In the genomic region with DNA sequence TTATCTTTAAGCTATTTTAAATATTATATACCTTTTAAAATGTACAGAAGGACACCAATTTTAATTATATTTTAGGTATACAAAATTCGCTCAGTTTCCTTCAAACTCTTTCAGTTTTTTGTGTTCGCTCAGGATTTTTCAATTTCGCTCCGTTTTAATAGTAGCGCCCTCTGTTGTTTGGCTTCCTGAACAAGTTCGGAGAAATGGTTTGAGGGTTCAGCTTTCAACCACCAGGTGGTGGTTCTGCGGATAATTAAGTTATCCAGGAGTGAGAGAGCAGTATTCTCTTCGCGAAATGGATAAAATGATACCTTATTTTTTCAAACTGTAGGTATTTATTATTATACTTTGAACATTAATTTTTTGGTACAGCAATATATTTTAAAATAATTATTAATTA, we compare ENCODE assay signal across 1 fruit fly cellular context.
TF ChIP-seq lines count a peak whose summit lies in the region.

No protein-coding gene starts in this region.

TF ChIP-seq in whole organism, embryonic, 481 proteins besides CTCF, POLR2A, EP300 and RAD21 (continued from another document and continues in another):
- peak; percentile 30; the same call in 1 of the 3 replicates for TF ChIP-seq ken (GFP tag; IDR thresholded peaks at IDR 0.05; lab: Robert Waterston, UW)
- peak; percentile 88 for TF ChIP-seq MTF-1 (GFP tag; optimal IDR thresholded peaks at IDR 0.05; lab: Kevin White, UChicago; ENCODE audit: borderline replicate concordance)
- peak; percentile 86 for TF ChIP-seq ac (GFP tag; optimal IDR thresholded peaks at IDR 0.05; lab: Kevin White, UChicago)
- TF ChIP-seq hkb (optimal IDR thresholded peaks at IDR 0.05; lab: Kevin White, UChicago) = no peak
- TF ChIP-seq hkb (GFP tag; IDR thresholded peaks at IDR 0.05; lab: Robert Waterston, UW) = no peak
- 0 out of 3 replicates have a peak, but pooled peaks have one; percentile 27 for TF ChIP-seq CG11456 (GFP tag; IDR thresholded peaks at IDR 0.05; lab: Robert Waterston, UW)
- no peak for TF ChIP-seq Elba2 (GFP tag; optimal IDR thresholded peaks at IDR 0.05; lab: Kevin White, UChicago)
- peak; percentile 9 for TF ChIP-seq CG4617 (GFP tag; optimal IDR thresholded peaks at IDR 0.05; lab: Kevin White, UChicago; ENCODE audit: borderline replicate concordance)
- peak; percentile 77 for TF ChIP-seq ara (GFP tag; IDR thresholded peaks at IDR 0.05; lab: Robert Waterston, UW)
- TF ChIP-seq tio (GFP tag; optimal IDR thresholded peaks at IDR 0.05; lab: Kevin White, UChicago) = peak; percentile 47
- no peak for TF ChIP-seq CG6272 (GFP tag; IDR thresholded peaks at IDR 0.05; lab: Robert Waterston, UW)
- TF ChIP-seq CG6854 (GFP tag; optimal IDR thresholded peaks at IDR 0.05; lab: Kevin White, UChicago) = peak; percentile 63
- TF ChIP-seq bab2 (GFP tag; optimal IDR thresholded peaks at IDR 0.05; lab: Kevin White, UChicago) = no peak
- TF ChIP-seq CG11696 (GFP tag; IDR thresholded peaks at IDR 0.05; lab: Robert Waterston, UW) = no peak
- no peak for TF ChIP-seq danr (GFP tag; IDR thresholded peaks at IDR 0.05; lab: Robert Waterston, UW)
- TF ChIP-seq CG7357 (GFP tag; IDR thresholded peaks at IDR 0.05; lab: Robert Waterston, UW) = no peak
- TF ChIP-seq CG32767 (GFP tag; IDR thresholded peaks at IDR 0.05; lab: Robert Waterston, UW) = no peak
- TF ChIP-seq jumu (GFP tag; optimal IDR thresholded peaks at IDR 0.05; lab: Kevin White, UChicago) = peak; percentile 1
- no peak for TF ChIP-seq B-H2 (GFP tag; optimal IDR thresholded peaks at IDR 0.05; lab: Kevin White, UChicago)
- TF ChIP-seq CG1603 (tag; optimal IDR thresholded peaks at IDR 0.05; lab: Kevin White, UChicago) = peak; percentile 74
- no peak for TF ChIP-seq Abd-B (GFP tag; optimal IDR thresholded peaks at IDR 0.05; lab: Kevin White, UChicago)
- TF ChIP-seq unc-4 (GFP tag; IDR thresholded peaks at IDR 0.05; lab: Robert Waterston, UW; ENCODE audit: partially characterized antibody) = no peak
- no peak; the same call in 1 of the 2 replicates for TF ChIP-seq CG4730 (GFP tag; IDR thresholded peaks at IDR 0.05; lab: Robert Waterston, UW)
- TF ChIP-seq NC2β (GFP tag; optimal IDR thresholded peaks at IDR 0.05; lab: Kevin White, UChicago) = peak; percentile 78
- no peak for TF ChIP-seq B-H1 (GFP tag; IDR thresholded peaks at IDR 0.05; lab: Robert Waterston, UW)
- TF ChIP-seq bsh (GFP tag; optimal IDR thresholded peaks at IDR 0.05; lab: Kevin White, UChicago) = no peak
- peak; percentile 37 for TF ChIP-seq CG12744 (GFP tag; optimal IDR thresholded peaks at IDR 0.05; lab: Kevin White, UChicago)
- TF ChIP-seq Mad (GFP tag; optimal IDR thresholded peaks at IDR 0.05; lab: Kevin White, UChicago) = peak; percentile 53
- TF ChIP-seq Atf3 (GFP tag; optimal IDR thresholded peaks at IDR 0.05; lab: Kevin White, UChicago) = peak; percentile 66
- TF ChIP-seq sim (GFP tag; IDR thresholded peaks at IDR 0.05; lab: Robert Waterston, UW) = peak; percentile 52; the same call in 1 of the 2 replicates
- TF ChIP-seq CG16779 (GFP tag; IDR thresholded peaks at IDR 0.05; lab: Robert Waterston, UW) = no peak
- peak; percentile 67 for TF ChIP-seq eyg (GFP tag; optimal IDR thresholded peaks at IDR 0.05; lab: Kevin White, UChicago)
- peak; percentile 72 for TF ChIP-seq Hsf (GFP tag; optimal IDR thresholded peaks at IDR 0.05; lab: Kevin White, UChicago)
- no peak for TF ChIP-seq jigr1 (GFP tag; IDR thresholded peaks at IDR 0.05; lab: Robert Waterston, UW)
- TF ChIP-seq Ravus (GFP tag; IDR thresholded peaks at IDR 0.05; lab: Robert Waterston, UW) = no peak
- no peak for TF ChIP-seq bowl (GFP tag; IDR thresholded peaks at IDR 0.05; lab: Robert Waterston, UW)
- TF ChIP-seq Dip3 (GFP tag; optimal IDR thresholded peaks at IDR 0.05; lab: Kevin White, UChicago) = no peak
- TF ChIP-seq cwo (GFP tag; optimal IDR thresholded peaks at IDR 0.05; lab: Kevin White, UChicago) = no peak
- TF ChIP-seq CG1832 (GFP tag; optimal IDR thresholded peaks at IDR 0.05; lab: Kevin White, UChicago) = no peak
- TF ChIP-seq CkIIα-i1 (GFP tag; IDR thresholded peaks at IDR 0.05; lab: Robert Waterston, UW) = no peak
- TF ChIP-seq CG12071 (GFP tag; optimal IDR thresholded peaks at IDR 0.05; lab: Kevin White, UChicago) = peak; percentile 82
- TF ChIP-seq CG9609 (GFP tag; optimal IDR thresholded peaks at IDR 0.05; lab: Kevin White, UChicago) = peak; percentile 37
- TF ChIP-seq hth (optimal IDR thresholded peaks at IDR 0.05; lab: Kevin White, UChicago) = no peak
- TF ChIP-seq Tbp (GFP tag; optimal IDR thresholded peaks at IDR 0.05; lab: Kevin White, UChicago) = no peak
- TF ChIP-seq Aef1 (GFP tag; IDR thresholded peaks at IDR 0.05; lab: Robert Waterston, UW) = no peak
- TF ChIP-seq ftz-f1 (GFP tag; optimal IDR thresholded peaks at IDR 0.05; lab: Kevin White, UChicago) = no peak
- no peak for TF ChIP-seq Neu2 (GFP tag; optimal IDR thresholded peaks at IDR 0.05; lab: Kevin White, UChicago; ENCODE audit: borderline replicate concordance)
- TF ChIP-seq CG33213 (GFP tag; optimal IDR thresholded peaks at IDR 0.05; lab: Kevin White, UChicago) = peak; percentile 76
- TF ChIP-seq sens (GFP tag; lab: Kevin White, UChicago) = peak; percentile 92
- peak; percentile 8 for TF ChIP-seq p53 (GFP tag; optimal IDR thresholded peaks at IDR 0.05; lab: Kevin White, UChicago)
- TF ChIP-seq Doc2 (GFP tag; IDR thresholded peaks at IDR 0.05; lab: Robert Waterston, UW) = no peak
- TF ChIP-seq yki (optimal IDR thresholded peaks at IDR 0.05; lab: Kevin White, UChicago) = no peak
- peak; percentile 83 for TF ChIP-seq sqz (GFP tag; optimal IDR thresholded peaks at IDR 0.05; lab: Kevin White, UChicago)
- no peak; the same call in 2 of the 3 replicates for TF ChIP-seq croc (GFP tag; conservative IDR thresholded peaks at IDR 0.05; lab: Robert Waterston, UW)
- TF ChIP-seq Camta (GFP tag; optimal IDR thresholded peaks at IDR 0.05; lab: Kevin White, UChicago) = peak; percentile 3
- no peak for TF ChIP-seq Fer3 (tag; optimal IDR thresholded peaks at IDR 0.05; lab: Kevin White, UChicago)
- peak; percentile 27 for TF ChIP-seq dm (GFP tag; optimal IDR thresholded peaks at IDR 0.05; lab: Kevin White, UChicago)
- peak; percentile 2 for TF ChIP-seq NC2α (GFP tag; optimal IDR thresholded peaks at IDR 0.05; lab: Kevin White, UChicago)
- TF ChIP-seq chn (GFP tag; optimal IDR thresholded peaks at IDR 0.05; lab: Kevin White, UChicago) = peak; percentile 73
- TF ChIP-seq lov (optimal IDR thresholded peaks at IDR 0.05; lab: Kevin White, UChicago) = no peak
- peak; percentile 76; the same call in 2 of the 3 replicates for TF ChIP-seq lov (GFP tag; IDR thresholded peaks at IDR 0.05; lab: Robert Waterston, UW)
- TF ChIP-seq btn (GFP tag; optimal IDR thresholded peaks at IDR 0.05; lab: Kevin White, UChicago) = peak; percentile 56
- TF ChIP-seq slou (GFP tag; optimal IDR thresholded peaks at IDR 0.05; lab: Kevin White, UChicago) = peak; percentile 18
- TF ChIP-seq TFAM (GFP tag; optimal IDR thresholded peaks at IDR 0.05; lab: Kevin White, UChicago) = peak; percentile 31
- peak; percentile 72 for TF ChIP-seq Sox100B (GFP tag; optimal IDR thresholded peaks at IDR 0.05; lab: Kevin White, UChicago)
- TF ChIP-seq lbe (GFP tag; optimal IDR thresholded peaks at IDR 0.05; lab: Kevin White, UChicago) = no peak
- TF ChIP-seq Sin3A (optimal IDR thresholded peaks at IDR 0.05; lab: Kevin White, UChicago) = no peak
- TF ChIP-seq Atf-2 (GFP tag; optimal IDR thresholded peaks at IDR 0.05; lab: Kevin White, UChicago) = peak; percentile 47
- no peak for TF ChIP-seq Hr39 (optimal IDR thresholded peaks at IDR 0.05; lab: Kevin White, UChicago)
- TF ChIP-seq Dip2 (GFP tag; IDR thresholded peaks at IDR 0.05; lab: Robert Waterston, UW) = no peak
- no peak for TF ChIP-seq CG11093 (GFP tag; IDR thresholded peaks at IDR 0.05; lab: Robert Waterston, UW)
- TF ChIP-seq CG4424 (GFP tag; optimal IDR thresholded peaks at IDR 0.05; lab: Kevin White, UChicago) = peak; percentile 83
- peak; percentile 68 for TF ChIP-seq sens-2 (GFP tag; IDR thresholded peaks at IDR 0.05; lab: Robert Waterston, UW)
- peak; percentile 52 for TF ChIP-seq CrebB (tag; optimal IDR thresholded peaks at IDR 0.05; lab: Kevin White, UChicago)
- peak; percentile 50 for TF ChIP-seq CG2116 (GFP tag; optimal IDR thresholded peaks at IDR 0.05; lab: Kevin White, UChicago)
- peak; percentile 53 for TF ChIP-seq CG16863 (GFP tag; optimal IDR thresholded peaks at IDR 0.05; lab: Kevin White, UChicago)
- peak; percentile 54 for TF ChIP-seq Hand (GFP tag; optimal IDR thresholded peaks at IDR 0.05; lab: Kevin White, UChicago)
- peak; percentile 68 for TF ChIP-seq CG11723 (GFP tag; optimal IDR thresholded peaks at IDR 0.05; lab: Kevin White, UChicago)
- TF ChIP-seq tna (GFP tag; IDR thresholded peaks at IDR 0.05; lab: Robert Waterston, UW; ENCODE audit: partially characterized antibody) = no peak
- no peak for TF ChIP-seq pan (optimal IDR thresholded peaks at IDR 0.05; lab: Kevin White, UChicago)
- TF ChIP-seq pan (GFP tag; optimal IDR thresholded peaks at IDR 0.05 in 1 of 2, IDR thresholded peaks at IDR 0.05 in 1 of 2) = peak in 1 of 2 experiments; percentile 26
- no peak for TF ChIP-seq fd3F (GFP tag; optimal IDR thresholded peaks at IDR 0.05; lab: Kevin White, UChicago)
- peak; percentile 82 for TF ChIP-seq onecut (GFP tag; IDR thresholded peaks at IDR 0.05; lab: Robert Waterston, UW)
- TF ChIP-seq CG18476 (GFP tag; optimal IDR thresholded peaks at IDR 0.05; lab: Kevin White, UChicago) = peak; percentile 32
- no peak for TF ChIP-seq Deaf1 (tag; optimal IDR thresholded peaks at IDR 0.05; lab: Kevin White, UChicago)
- peak; percentile 64 for TF ChIP-seq CG13775 (GFP tag; optimal IDR thresholded peaks at IDR 0.05; lab: Kevin White, UChicago)
- TF ChIP-seq CG6791 (GFP tag; IDR thresholded peaks at IDR 0.05; lab: Robert Waterston, UW; ENCODE audit: partially characterized antibody) = no peak
- peak; percentile 45 for TF ChIP-seq Fer2 (tag; optimal IDR thresholded peaks at IDR 0.05; lab: Kevin White, UChicago)
- no peak for TF ChIP-seq CG13287 (GFP tag; IDR thresholded peaks at IDR 0.05; lab: Robert Waterston, UW; ENCODE audit: partially characterized antibody)
- peak; percentile 41 for TF ChIP-seq CG9437 (GFP tag; optimal IDR thresholded peaks at IDR 0.05; lab: Kevin White, UChicago)
- peak; percentile 82 for TF ChIP-seq zen (tag; optimal IDR thresholded peaks at IDR 0.05; lab: Kevin White, UChicago)
- TF ChIP-seq BtbVII (GFP tag; optimal IDR thresholded peaks at IDR 0.05; lab: Kevin White, UChicago) = peak; percentile 75
- peak; percentile 72 for TF ChIP-seq gsb-n (tag; optimal IDR thresholded peaks at IDR 0.05; lab: Kevin White, UChicago)
- peak; percentile 83 for TF ChIP-seq Xrp1 (GFP tag; IDR thresholded peaks at IDR 0.05; lab: Robert Waterston, UW)
- TF ChIP-seq CG31365 (tag; optimal IDR thresholded peaks at IDR 0.05; lab: Kevin White, UChicago) = peak; percentile 45
- no peak for TF ChIP-seq zfh1 (GFP tag; IDR thresholded peaks at IDR 0.05; lab: Robert Waterston, UW)
- peak; percentile 62 for TF ChIP-seq Nf-YC (tag; optimal IDR thresholded peaks at IDR 0.05; lab: Kevin White, UChicago)
- no peak for TF ChIP-seq hbn (GFP tag; IDR thresholded peaks at IDR 0.05; lab: Robert Waterston, UW; ENCODE audit: partially characterized antibody)
- no peak for TF ChIP-seq ssp (GFP tag; IDR thresholded peaks at IDR 0.05; lab: Robert Waterston, UW)
- no peak for TF ChIP-seq gce (GFP tag; IDR thresholded peaks at IDR 0.05; lab: Robert Waterston, UW)
- no peak for TF ChIP-seq CG7928 (GFP tag; optimal IDR thresholded peaks at IDR 0.05; lab: Kevin White, UChicago)
- TF ChIP-seq CG33557 (GFP tag; optimal IDR thresholded peaks at IDR 0.05; lab: Kevin White, UChicago) = peak; percentile 87
- no peak for TF ChIP-seq toy (GFP tag; IDR thresholded peaks at IDR 0.05; lab: Robert Waterston, UW)
- no peak for TF ChIP-seq CG6683 (GFP tag; optimal IDR thresholded peaks at IDR 0.05; lab: Kevin White, UChicago)
- TF ChIP-seq CG15514 (GFP tag; optimal IDR thresholded peaks at IDR 0.05; lab: Kevin White, UChicago) = peak; percentile 63
- TF ChIP-seq fd64A (GFP tag; optimal IDR thresholded peaks at IDR 0.05; lab: Kevin White, UChicago) = peak; percentile 66
- TF ChIP-seq pum (GFP tag; optimal IDR thresholded peaks at IDR 0.05; lab: Kevin White, UChicago) = peak; percentile 50
- no peak for TF ChIP-seq CG12155 (GFP tag; optimal IDR thresholded peaks at IDR 0.05; lab: Kevin White, UChicago)
- TF ChIP-seq ewg (GFP tag; optimal IDR thresholded peaks at IDR 0.05; lab: Kevin White, UChicago) = peak; percentile 65
- TF ChIP-seq Six4 (GFP tag; optimal IDR thresholded peaks at IDR 0.05; lab: Kevin White, UChicago) = peak; percentile 75
- TF ChIP-seq CG43689 (GFP tag; IDR thresholded peaks at IDR 0.05; lab: Robert Waterston, UW) = no peak
- peak; percentile 61 for TF ChIP-seq ind (GFP tag; optimal IDR thresholded peaks at IDR 0.05; lab: Kevin White, UChicago)
- no peak for TF ChIP-seq CG3281 (GFP tag; optimal IDR thresholded peaks at IDR 0.05; lab: Kevin White, UChicago)
- no peak for TF ChIP-seq Dfd (GFP tag; optimal IDR thresholded peaks at IDR 0.05; lab: Kevin White, UChicago)
- peak; percentile 58 for TF ChIP-seq Nf-YB (GFP tag; optimal IDR thresholded peaks at IDR 0.05; lab: Kevin White, UChicago)
- no peak for TF ChIP-seq CG14050 (GFP tag; IDR thresholded peaks at IDR 0.05; lab: Robert Waterston, UW)
- TF ChIP-seq bbx (GFP tag; IDR thresholded peaks at IDR 0.05; lab: Robert Waterston, UW; ENCODE audit: partially characterized antibody) = no peak
- TF ChIP-seq CG42726 (GFP tag; IDR thresholded peaks at IDR 0.05; lab: Robert Waterston, UW; ENCODE audit: partially characterized antibody) = no peak
- TF ChIP-seq lilli (GFP tag; optimal IDR thresholded peaks at IDR 0.05; lab: Kevin White, UChicago) = peak; percentile 47
- TF ChIP-seq dysf (GFP tag; IDR thresholded peaks at IDR 0.05; lab: Robert Waterston, UW) = peak; percentile 37; the same call in 1 of the 3 replicates
- no peak for TF ChIP-seq CG2889 (GFP tag; IDR thresholded peaks at IDR 0.05; lab: Robert Waterston, UW)
- TF ChIP-seq CG17359 (tag; optimal IDR thresholded peaks at IDR 0.05; lab: Kevin White, UChicago) = no peak
- no peak for TF ChIP-seq Fer1 (GFP tag; optimal IDR thresholded peaks at IDR 0.05; lab: Kevin White, UChicago)
- no peak for TF ChIP-seq CG8944 (GFP tag; optimal IDR thresholded peaks at IDR 0.05; lab: Kevin White, UChicago)
- TF ChIP-seq HmgD (GFP tag; optimal IDR thresholded peaks at IDR 0.05; lab: Kevin White, UChicago) = no peak
- TF ChIP-seq fd102C (GFP tag; optimal IDR thresholded peaks at IDR 0.05; lab: Kevin White, UChicago) = peak; percentile 86
- no peak for TF ChIP-seq sd (tag; optimal IDR thresholded peaks at IDR 0.05; lab: Kevin White, UChicago)
- TF ChIP-seq klu (GFP tag; IDR thresholded peaks at IDR 0.05; lab: Robert Waterston, UW) = no peak
- TF ChIP-seq run (tag; optimal IDR thresholded peaks at IDR 0.05; lab: Kevin White, UChicago) = no peak
